Fruit fly (Drosophila melanogaster) whole organism, embryonic: Measurements from ENCODE around the gene CG15330.

ENCODE experiments used
- CG10321 ChIP-seq: fragments of 200-800 bp; sonication (Bioruptor generic); IDR thresholded peaks from 2 replicates; pipeline ENCODE4 v1.3.6; 2022; ENCODE audit warnings: missing biosample characterization, missing genetic modification characterization
- CG10462 ChIP-seq: fragments of 200-800 bp; sonication (Bioruptor generic); optimal IDR thresholded peaks from 2 replicates; lab custom pipeline; 2016; ENCODE audit warnings: missing biosample characterization, missing genetic modification characterization
- CG12155 ChIP-seq: fragments of 200-800 bp; sonication (Bioruptor generic); optimal IDR thresholded peaks from 3 replicates; lab custom pipeline; 2016; ENCODE audit warnings: missing biosample characterization, missing genetic modification characterization
- CG18619 ChIP-seq: fragments of 200-800 bp; sonication (Bioruptor generic); optimal IDR thresholded peaks from 3 replicates; lab custom pipeline; 2017; ENCODE audit warnings: missing biosample characterization, mild to moderate bottlenecking, missing genetic modification characterization
- CG2116 ChIP-seq: fragments of 200-800 bp; sonication (Bioruptor generic); optimal IDR thresholded peaks from 3 replicates; lab custom pipeline; 2018; ENCODE audit warnings: missing biosample characterization, mild to moderate bottlenecking, missing genetic modification characterization
- CG2712 ChIP-seq: fragments of 200-800 bp; optimal IDR thresholded peaks from 3 replicates; lab custom pipeline; 2019; ENCODE audit warnings: missing biosample characterization, mild to moderate bottlenecking, missing genetic modification characterization, moderate library complexity
- CG3163 ChIP-seq: fragments of 200-800 bp; sonication (Bioruptor generic); optimal IDR thresholded peaks from 3 replicates; lab custom pipeline; 2016; ENCODE audit warnings: missing biosample characterization, missing genetic modification characterization
- CG3281 ChIP-seq: fragments of 200-800 bp; sonication (Bioruptor generic); optimal IDR thresholded peaks from 3 replicates; lab custom pipeline; 2017; ENCODE audit warnings: missing biosample characterization, mild to moderate bottlenecking, missing genetic modification characterization
- CG34376 ChIP-seq: fragments of 200-800 bp; sonication (Bioruptor generic); optimal IDR thresholded peaks from 2 replicates; lab custom pipeline; 2018; ENCODE audit warnings: missing biosample characterization, mild to moderate bottlenecking, missing genetic modification characterization
- CG3838 ChIP-seq: fragments of 200-800 bp; sonication (Bioruptor generic); optimal IDR thresholded peaks from 3 replicates; lab custom pipeline; 2016; ENCODE audit warnings: missing biosample characterization, missing genetic modification characterization
- CG3995 ChIP-seq: fragments of 200-800 bp; sonication (Bioruptor generic); optimal IDR thresholded peaks from 3 replicates; lab custom pipeline; 2016; ENCODE audit warnings: missing biosample characterization, missing genetic modification characterization
- CG43689 ChIP-seq: fragments of 200-800 bp; sonication (Bioruptor generic); IDR thresholded peaks from 2 replicates; pipeline ENCODE4 v1.3.6; 2022; ENCODE audit warnings: missing biosample characterization, missing genetic modification characterization
- CG4617 ChIP-seq: fragments of 200-800 bp; sonication (Bioruptor generic); optimal IDR thresholded peaks from 3 replicates; lab custom pipeline; 2016; ENCODE audit warnings: missing biosample characterization, missing genetic modification characterization, borderline replicate concordance
- CG6765 ChIP-seq: fragments of 200-800 bp; sonication (Bioruptor generic); optimal IDR thresholded peaks from 3 replicates; lab custom pipeline; 2017; ENCODE audit warnings: missing biosample characterization, mild to moderate bottlenecking, missing genetic modification characterization
- CG7786 ChIP-seq: fragments of 200-800 bp; sonication (Bioruptor generic); optimal IDR thresholded peaks from 2 replicates; lab custom pipeline; 2016; ENCODE audit warnings: missing biosample characterization, missing genetic modification characterization
- CG9876 ChIP-seq: fragments of 200-800 bp; sonication (Bioruptor generic); optimal IDR thresholded peaks from 2 replicates; lab custom pipeline; 2016; ENCODE audit warnings: missing biosample characterization, missing genetic modification characterization
- CrebB ChIP-seq: fragments of 200-800 bp; sonication (Bioruptor generic); optimal IDR thresholded peaks from 3 replicates; lab custom pipeline; 2018; ENCODE audit warnings: missing biosample characterization, mild to moderate bottlenecking, missing genetic modification characterization
- H15 ChIP-seq: fragments of 200-800 bp; sonication (Bioruptor generic); IDR thresholded peaks from 3 replicates; pipeline ENCODE4 v1.3.6; 2022; ENCODE audit warnings: missing biosample characterization, missing genetic modification characterization
- HLH54F ChIP-seq: fragments of 200-800 bp; sonication (Bioruptor generic); optimal IDR thresholded peaks from 3 replicates; lab custom pipeline; 2016; ENCODE audit warnings: missing biosample characterization, missing genetic modification characterization
- HmgD ChIP-seq: fragments of 200-800 bp; sonication (Bioruptor generic); optimal IDR thresholded peaks from 3 replicates; lab custom pipeline; 2016; ENCODE audit warnings: missing biosample characterization, missing genetic modification characterization
- Max ChIP-seq: fragments of 200-800 bp; sonication (Bioruptor generic); optimal IDR thresholded peaks from 2 replicates; lab custom pipeline; 2016; ENCODE audit warnings: missing biosample characterization, mild to moderate bottlenecking, missing genetic modification characterization
- Myb ChIP-seq: fragments of 200-800 bp; sonication (Bioruptor generic); optimal IDR thresholded peaks from 2 replicates; lab custom pipeline; 2016; ENCODE audit warnings: missing biosample characterization, missing genetic modification characterization
- NfI ChIP-seq: fragments of 200-800 bp; sonication (Bioruptor generic); optimal IDR thresholded peaks from 3 replicates; lab custom pipeline; 2018; ENCODE audit warnings: missing biosample characterization, mild to moderate bottlenecking, missing genetic modification characterization, moderate library complexity
- Rfx ChIP-seq: fragments of 200-800 bp; sonication (Bioruptor generic); IDR thresholded peaks from 2 replicates; pipeline ENCODE4 v1.3.6; 2022; ENCODE audit warnings: missing biosample characterization, missing genetic modification characterization
- Sry-β ChIP-seq: fragments of 200-800 bp; sonication (Bioruptor generic); optimal IDR thresholded peaks from 2 replicates; lab custom pipeline; 2018; ENCODE audit warnings: missing biosample characterization, mild to moderate bottlenecking, missing genetic modification characterization, moderate library complexity
- Ssrp ChIP-seq: fragments of 200-800 bp; sonication (Bioruptor generic); optimal IDR thresholded peaks from 2 replicates; lab custom pipeline; 2018; ENCODE audit warnings: missing biosample characterization, mild to moderate bottlenecking, missing genetic modification characterization, moderate library complexity
- Trl ChIP-seq, 3 experiments: fragments of >200 bp in 2 of 3; fragments of 200-800 bp in 1 of 3; sonication (Bioruptor generic) in 1 of 3; optimal IDR thresholded peaks; 2 replicates in 1 of 3; 3 replicates in 2 of 3; lab custom pipeline; 2016 to 2017; ENCODE audit warnings: missing biosample characterization in 1 of 3, missing genetic modification characterization in 1 of 3
- ara ChIP-seq: fragments of 200-800 bp; sonication (Bioruptor generic); IDR thresholded peaks from 2 replicates; pipeline ENCODE4 v1.3.6; 2022; ENCODE audit warnings: missing biosample characterization, missing genetic modification characterization
- cad ChIP-seq: fragments of >200 bp; optimal IDR thresholded peaks from 2 replicates; lab custom pipeline; 2017; ENCODE audit warnings: missing biosample characterization, missing genetic modification characterization
- ci ChIP-seq: fragments of 200-800 bp; sonication (Bioruptor generic); IDR thresholded peaks from 3 replicates; pipeline ENCODE4 v1.3.6; 2022; ENCODE audit warnings: missing biosample characterization, missing genetic modification characterization
- emc ChIP-seq: fragments of 200-800 bp; sonication (Bioruptor generic); optimal IDR thresholded peaks from 2 replicates; lab custom pipeline; 2016; ENCODE audit warnings: missing biosample characterization, missing genetic modification characterization
- esg ChIP-seq: fragments of 200-800 bp; sonication (Bioruptor generic); conservative IDR thresholded peaks from 2 replicates; pipeline ENCODE4 v1.3.6; 2022; ENCODE audit warnings: missing biosample characterization, missing genetic modification characterization
- gsb-n ChIP-seq: fragments of 200-800 bp; sonication (Bioruptor generic); optimal IDR thresholded peaks from 3 replicates; lab custom pipeline; 2018; ENCODE audit warnings: missing biosample characterization, mild to moderate bottlenecking, missing genetic modification characterization
- hkb ChIP-seq, 2 experiments: fragments of 200-800 bp in 1 of 2; fragments of >200 bp in 1 of 2; sonication (Bioruptor generic) in 1 of 2; IDR thresholded peaks in 1 of 2; optimal IDR thresholded peaks in 1 of 2; 2 replicates each; pipeline versions ENCODE4 v1.3.6 to Lab custom; 2017 to 2022; ENCODE audit warnings: missing biosample characterization in 1 of 2, missing genetic modification characterization in 1 of 2
- insv ChIP-seq, 2 experiments: fragments of 200-800 bp; sonication (Bioruptor generic); optimal IDR thresholded peaks; 3 replicates each; lab custom pipeline; 2016 to 2018; ENCODE audit warnings: missing biosample characterization in 2 of 2, missing genetic modification characterization in 2 of 2
- lov ChIP-seq, 2 experiments: fragments of 200-800 bp in 1 of 2; fragments of >200 bp in 1 of 2; sonication (Bioruptor generic) in 1 of 2; IDR thresholded peaks in 1 of 2; optimal IDR thresholded peaks in 1 of 2; 2 replicates in 1 of 2; 3 replicates in 1 of 2; pipeline versions ENCODE4 v1.3.6 to Lab custom; 2017 to 2022; ENCODE audit warnings: missing biosample characterization in 1 of 2, missing genetic modification characterization in 1 of 2
- nerfin-2 ChIP-seq: fragments of 200-800 bp; sonication (Bioruptor generic); IDR thresholded peaks from 2 replicates; pipeline ENCODE4 v1.3.6; 2022; ENCODE audit warnings: missing biosample characterization, missing genetic modification characterization; ENCODE audit not compliant: partially characterized antibody
- nom ChIP-seq: fragments of 200-800 bp; sonication (Bioruptor generic); optimal IDR thresholded peaks from 2 replicates; lab custom pipeline; 2017; ENCODE audit warnings: missing biosample characterization, missing genetic modification characterization, mild to moderate bottlenecking, moderate library complexity, missing genetic modification reagents
- pho ChIP-seq: fragments of 200-800 bp; sonication (Bioruptor generic); optimal IDR thresholded peaks from 2 replicates; lab custom pipeline; 2016; ENCODE audit warnings: missing biosample characterization, missing genetic modification characterization
- phol ChIP-seq: fragments of 200-800 bp; sonication (Bioruptor generic); optimal IDR thresholded peaks from 3 replicates; lab custom pipeline; 2018; ENCODE audit warnings: missing biosample characterization, mild to moderate bottlenecking, missing genetic modification characterization, moderate library complexity
- pita ChIP-seq: fragments of 200-800 bp; sonication (Bioruptor generic); optimal IDR thresholded peaks from 2 replicates; lab custom pipeline; 2017; ENCODE audit warnings: missing biosample characterization, mild to moderate bottlenecking, missing genetic modification characterization
- pnt ChIP-seq: fragments of 200-800 bp; sonication (Bioruptor generic); optimal IDR thresholded peaks from 3 replicates; lab custom pipeline; 2016; ENCODE audit warnings: missing biosample characterization, missing genetic modification characterization
- psq ChIP-seq: fragments of 200-800 bp; sonication (Bioruptor generic); optimal IDR thresholded peaks from 2 replicates; lab custom pipeline; 2017; ENCODE audit warnings: missing biosample characterization, missing genetic modification characterization
- sens-2 ChIP-seq: fragments of 200-800 bp; sonication (Bioruptor generic); IDR thresholded peaks from 2 replicates; pipeline ENCODE4 v1.3.6; 2022; ENCODE audit warnings: missing biosample characterization, missing genetic modification characterization
- seq ChIP-seq: fragments of 200-800 bp; sonication (Bioruptor generic); IDR thresholded peaks from 2 replicates; pipeline ENCODE4 v1.3.6; 2022; ENCODE audit warnings: missing biosample characterization, missing genetic modification characterization
- tap ChIP-seq: fragments of 200-800 bp; optimal IDR thresholded peaks from 3 replicates; lab custom pipeline; 2019; ENCODE audit warnings: missing biosample characterization, mild to moderate bottlenecking, missing genetic modification characterization, moderate library complexity
- ttk ChIP-seq: fragments of 200-800 bp; sonication (Bioruptor generic); IDR thresholded peaks from 2 replicates; pipeline ENCODE4 v2.1.2; 2022; ENCODE audit warnings: missing biosample characterization, missing genetic modification characterization
- yki ChIP-seq: fragments of >200 bp; optimal IDR thresholded peaks from 3 replicates; lab custom pipeline; 2018
- zfh1 ChIP-seq: fragments of 200-800 bp; sonication (Bioruptor generic); IDR thresholded peaks from 3 replicates; pipeline ENCODE4 v1.3.6; 2022; ENCODE audit warnings: missing biosample characterization, missing genetic modification characterization

Gene CG15330

DNA sequence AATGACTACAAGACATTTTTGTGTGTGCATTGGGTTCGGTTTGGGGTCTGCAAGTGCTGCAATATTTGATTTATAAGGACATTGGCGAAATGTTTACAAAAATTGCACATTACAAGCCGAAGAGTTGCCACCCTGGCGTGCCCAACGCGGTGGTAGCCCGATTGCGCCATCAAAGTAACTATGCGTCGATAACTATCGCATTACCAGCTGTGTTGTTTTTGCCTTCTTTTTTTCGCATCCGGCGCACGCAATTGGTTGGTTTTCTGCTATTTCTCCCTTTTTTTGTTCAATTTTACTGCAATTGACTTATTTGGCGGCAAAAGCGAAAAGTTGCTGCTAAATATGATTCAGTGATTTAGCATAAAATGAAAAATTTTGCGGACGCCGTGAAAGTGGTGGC lies 21.2 kb upstream of the CG15330 start, which contains the start of gene RpS14b (continued):
- TF ChIP-seq Ssrp (no peak), gsb-n (tag; lab: Kevin White, UChicago) (peak; percentile 10), CG3838 (no peak), CG12155 (GFP tag; lab: Kevin White, UChicago) (no peak), Trl (optimal IDR thresholded peaks at IDR 0.05; lab: Kevin White, UChicago) (no peak), Trl (GFP tag; optimal IDR thresholded peaks at IDR 0.05; lab: Kevin White, UChicago) (peak; percentile 69), hkb (optimal IDR thresholded peaks at IDR 0.05; lab: Kevin White, UChicago) (peak; percentile 36), hkb (GFP tag; IDR thresholded peaks at IDR 0.05; lab: Robert Waterston, UW) (peak; percentile 71), emc (peak; percentile 27), CG18619 (GFP tag; lab: Kevin White, UChicago) (peak; percentile 57), tap (tag; lab: Kevin White, UChicago) (no peak), CG3281 (GFP tag; lab: Kevin White, UChicago) (peak; percentile 68), CG34376 (peak; percentile 79), Rfx (GFP tag; lab: Robert Waterston, UW) (peak; percentile 88), esg (GFP tag; lab: Robert Waterston, UW) (0 out of 2 replicates have a peak, but pooled peaks have one; percentile 5), CG3995 (peak; percentile 5), pnt (no peak), CG2712 (tag; lab: Kevin White, UChicago) (peak; percentile 17), zfh1 (GFP tag; lab: Robert Waterston, UW) (peak; percentile 73), Max (GFP tag; lab: Kevin White, UChicago) (peak; percentile 51), HLH54F (GFP tag; lab: Kevin White, UChicago) (peak; percentile 45), NfI (GFP tag; lab: Kevin White, UChicago) (peak; percentile 85), pho (GFP tag; lab: Kevin White, UChicago) (peak; percentile 53), ara (GFP tag; lab: Robert Waterston, UW) (peak; percentile 56), CG10321 (GFP tag; lab: Robert Waterston, UW) (peak; percentile 42; the same call in 1 of the 2 replicates), CG6765 (GFP tag; lab: Kevin White, UChicago) (peak; percentile 75), CG10462 (GFP tag; lab: Kevin White, UChicago) (no peak), CG4617 (GFP tag; lab: Kevin White, UChicago) (peak; percentile 37)
- TF ChIP-seq, all 482 proteins: peak for 332

DNA sequence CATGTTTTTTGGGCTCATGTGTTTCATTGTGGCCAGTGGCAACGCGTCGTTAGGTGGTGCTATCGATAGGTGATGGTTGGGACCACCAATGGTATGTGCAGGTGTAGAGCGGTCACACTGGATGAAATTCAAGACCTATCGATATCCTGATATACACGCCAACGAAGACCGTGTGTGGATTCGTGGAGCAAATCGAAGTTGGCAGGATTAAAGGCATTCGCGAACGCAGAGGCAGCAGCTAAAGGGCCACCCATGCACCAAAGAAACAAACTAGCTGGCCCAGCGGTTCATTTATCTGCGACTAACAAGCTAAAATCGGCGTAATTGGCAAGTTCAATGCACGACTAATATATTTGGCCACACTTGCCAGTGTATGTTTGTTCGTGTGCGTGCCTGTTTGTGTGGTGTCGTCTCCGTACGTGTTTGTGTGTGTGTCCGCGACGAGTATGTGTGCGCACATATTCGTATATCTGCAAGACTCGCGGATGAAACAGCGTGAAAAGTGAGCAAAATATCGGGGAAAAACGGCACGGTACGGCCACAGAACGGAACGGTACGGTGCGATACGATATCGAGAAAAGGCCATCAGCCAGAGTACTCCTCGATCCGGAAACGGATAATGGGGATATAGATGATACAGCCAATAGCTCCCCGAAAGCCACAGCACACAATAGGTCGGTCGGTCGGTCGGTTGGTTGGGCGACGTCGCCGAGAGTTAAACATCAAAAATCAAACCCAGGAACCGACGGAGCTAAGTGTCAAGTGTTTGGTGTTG lies 19.9 kb upstream of the CG15330 start, which contains the start of gene Ubr3:
TSS of gene Ubr3 (plus strand) at position 99 of the 775 bp plus-strand sequence.
- no peak for TF ChIP-seq ttk
- TF ChIP-seq CrebB (tag; lab: Kevin White, UChicago), result no peak
- peak; percentile 66 for TF ChIP-seq nerfin-2
- no peak for TF ChIP-seq psq (GFP tag; lab: Kevin White, UChicago)
- TF ChIP-seq CG43689 (GFP tag; lab: Robert Waterston, UW), result no peak
- TF ChIP-seq phol (tag; lab: Kevin White, UChicago), result peak; percentile 20
- no peak for TF ChIP-seq H15 (GFP tag; lab: Robert Waterston, UW)
- TF ChIP-seq cad, result no peak
- TF ChIP-seq sens-2 (GFP tag; lab: Robert Waterston, UW), result no peak
- no peak for TF ChIP-seq CG7786 (GFP tag; lab: Kevin White, UChicago)
- no peak for TF ChIP-seq pita
- no peak for TF ChIP-seq lov (optimal IDR thresholded peaks at IDR 0.05; lab: Kevin White, UChicago)
- TF ChIP-seq lov (GFP tag; IDR thresholded peaks at IDR 0.05; lab: Robert Waterston, UW), result no peak
- TF ChIP-seq CG3163, result no peak
- TF ChIP-seq HmgD (GFP tag; lab: Kevin White, UChicago), result peak; percentile 51
- no peak for TF ChIP-seq seq (GFP tag; lab: Robert Waterston, UW)
- TF ChIP-seq yki (lab: Kevin White, UChicago), result no peak
- peak; percentile 94 for TF ChIP-seq CG2116 (GFP tag; lab: Kevin White, UChicago)
- peak; percentile 21 for TF ChIP-seq CG9876 (GFP tag; lab: Kevin White, UChicago)
- TF ChIP-seq insv (GFP tag; optimal IDR thresholded peaks at IDR 0.05; lab: Kevin White, UChicago), result peak in 1 of 2 experiments; percentile 13
- peak; percentile 26 for TF ChIP-seq Myb (GFP tag; lab: Kevin White, UChicago)
- peak; percentile 32 for TF ChIP-seq nom (GFP tag; lab: Kevin White, UChicago)
- no peak for TF ChIP-seq Sry-β (GFP tag; lab: Kevin White, UChicago)
- no peak for TF ChIP-seq ci (GFP tag; lab: Robert Waterston, UW)
